Comparison of ENCODE assay signal across 1 fruit fly cellular context in the genomic region with DNA sequence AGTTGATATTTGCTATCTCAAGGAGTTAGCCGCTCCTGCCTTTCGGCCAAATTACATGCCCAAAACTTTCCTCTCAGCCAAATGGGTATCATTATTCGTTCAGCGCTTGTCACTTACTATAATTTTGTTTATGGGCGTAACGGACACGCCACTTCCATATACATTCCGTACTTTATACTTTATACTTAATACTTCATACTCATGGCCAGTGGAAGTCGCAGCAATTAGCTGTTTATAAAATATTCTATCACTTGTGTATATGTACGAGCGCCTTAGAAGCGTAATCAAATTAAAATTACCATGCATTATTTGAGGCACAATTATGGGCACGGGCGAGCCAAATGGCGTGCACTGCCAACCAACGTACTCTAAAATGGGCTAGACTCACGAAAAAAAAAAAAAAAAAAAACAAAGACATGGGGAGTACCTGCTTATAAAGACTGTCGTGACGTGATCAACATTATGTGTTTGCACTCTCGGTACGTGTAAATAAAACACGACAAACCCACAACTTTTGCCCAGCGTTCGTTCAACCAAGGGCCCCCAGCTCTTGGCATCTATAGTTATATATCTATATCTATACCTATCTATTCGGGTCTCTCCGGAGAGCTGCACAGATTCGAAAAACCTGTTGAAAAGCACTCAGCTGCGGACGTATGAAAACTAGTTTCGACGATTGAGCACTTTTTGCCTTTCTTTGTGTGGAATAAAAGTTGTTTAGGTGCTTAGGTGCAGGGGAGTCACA.
TF ChIP-seq lines count a peak whose summit lies in the region.

No protein-coding gene starts in this region.

TF ChIP-seq in whole organism, embryonic, 481 proteins besides CTCF, POLR2A, EP300 and RAD21 (continued from another document and continues in another):
- TF ChIP-seq Dip3 (GFP tag; optimal IDR thresholded peaks at IDR 0.05; lab: Kevin White, UChicago): no peak
- TF ChIP-seq sima (GFP tag; optimal IDR thresholded peaks at IDR 0.05; lab: Kevin White, UChicago): no peak
- no peak for TF ChIP-seq CG9876 (GFP tag; optimal IDR thresholded peaks at IDR 0.05; lab: Kevin White, UChicago)
- TF ChIP-seq CG11696 (GFP tag; IDR thresholded peaks at IDR 0.05; lab: Robert Waterston, UW): no peak
- peak; percentile 32 for TF ChIP-seq grn (GFP tag; optimal IDR thresholded peaks at IDR 0.05; lab: Kevin White, UChicago)
- TF ChIP-seq zf30C (GFP tag; optimal IDR thresholded peaks at IDR 0.05; lab: Kevin White, UChicago): no peak
- no peak for TF ChIP-seq chm (GFP tag; IDR thresholded peaks at IDR 0.05; lab: Robert Waterston, UW)
- TF ChIP-seq HLH4C (GFP tag; IDR thresholded peaks at IDR 0.05; lab: Robert Waterston, UW; ENCODE audit: partially characterized antibody): no peak
- peak; percentile 7 for TF ChIP-seq Blimp-1 (GFP tag; optimal IDR thresholded peaks at IDR 0.05; lab: Kevin White, UChicago)
- TF ChIP-seq grau (tag; optimal IDR thresholded peaks at IDR 0.05; lab: Kevin White, UChicago): no peak
- peak; percentile 4 for TF ChIP-seq CG12219 (GFP tag; optimal IDR thresholded peaks at IDR 0.05; lab: Kevin White, UChicago)
- TF ChIP-seq Max (GFP tag; optimal IDR thresholded peaks at IDR 0.05; lab: Kevin White, UChicago): no peak
- TF ChIP-seq CG2129 (GFP tag; IDR thresholded peaks at IDR 0.05; lab: Robert Waterston, UW; ENCODE audit: partially characterized antibody): no peak
- no peak for TF ChIP-seq NFAT (GFP tag; IDR thresholded peaks at IDR 0.05; lab: Robert Waterston, UW)
- TF ChIP-seq CG12744 (GFP tag; optimal IDR thresholded peaks at IDR 0.05; lab: Kevin White, UChicago): no peak
- TF ChIP-seq CG12299 (tag; optimal IDR thresholded peaks at IDR 0.05; lab: Kevin White, UChicago): no peak
- TF ChIP-seq Mes4 (GFP tag; optimal IDR thresholded peaks at IDR 0.05; lab: Kevin White, UChicago): no peak
- TF ChIP-seq Ptx1 (GFP tag; IDR thresholded peaks at IDR 0.05; lab: Robert Waterston, UW): no peak
- no peak for TF ChIP-seq hkb (optimal IDR thresholded peaks at IDR 0.05; lab: Kevin White, UChicago)
- TF ChIP-seq hkb (GFP tag; IDR thresholded peaks at IDR 0.05; lab: Robert Waterston, UW): peak; percentile 16; the same call in 1 of the 2 replicates
- TF ChIP-seq Spps (tag; optimal IDR thresholded peaks at IDR 0.05; lab: Kevin White, UChicago): no peak
- TF ChIP-seq CG17912 (GFP tag; optimal IDR thresholded peaks at IDR 0.05; lab: Kevin White, UChicago): no peak
- TF ChIP-seq ham (GFP tag; IDR thresholded peaks at IDR 0.05; lab: Robert Waterston, UW): no peak
- peak; percentile 11; the same call in 1 of the 3 replicates for TF ChIP-seq gce (GFP tag; IDR thresholded peaks at IDR 0.05; lab: Robert Waterston, UW)
- TF ChIP-seq Fer3 (tag; optimal IDR thresholded peaks at IDR 0.05; lab: Kevin White, UChicago): no peak
- no peak for TF ChIP-seq ap (GFP tag; IDR thresholded peaks at IDR 0.05; lab: Robert Waterston, UW)
- no peak for TF ChIP-seq trem (tag; optimal IDR thresholded peaks at IDR 0.05; lab: Kevin White, UChicago)
- no peak for TF ChIP-seq chn (GFP tag; optimal IDR thresholded peaks at IDR 0.05; lab: Kevin White, UChicago)
- TF ChIP-seq CG11504 (tag; optimal IDR thresholded peaks at IDR 0.05; lab: Kevin White, UChicago): no peak
- no peak for TF ChIP-seq Elba2 (GFP tag; optimal IDR thresholded peaks at IDR 0.05; lab: Kevin White, UChicago)
- no peak for TF ChIP-seq ind (GFP tag; optimal IDR thresholded peaks at IDR 0.05; lab: Kevin White, UChicago)
- no peak for TF ChIP-seq wor (GFP tag; IDR thresholded peaks at IDR 0.05; lab: Robert Waterston, UW)
- TF ChIP-seq CG3838 (GFP tag; optimal IDR thresholded peaks at IDR 0.05; lab: Kevin White, UChicago): no peak
- no peak for TF ChIP-seq ac (GFP tag; optimal IDR thresholded peaks at IDR 0.05; lab: Kevin White, UChicago)
- no peak for TF ChIP-seq sim (GFP tag; IDR thresholded peaks at IDR 0.05; lab: Robert Waterston, UW)
- TF ChIP-seq schlank (tag; optimal IDR thresholded peaks at IDR 0.05; lab: Kevin White, UChicago): no peak
- TF ChIP-seq CG8478 (optimal IDR thresholded peaks at IDR 0.05; lab: Kevin White, UChicago): no peak
- TF ChIP-seq Med (GFP tag; lab: Kevin White, UChicago): peak; percentile 81
- peak; percentile 32 to 36 for TF ChIP-seq Trl (optimal IDR thresholded peaks at IDR 0.05; lab: Kevin White, UChicago)
- no peak for TF ChIP-seq Trl (GFP tag; optimal IDR thresholded peaks at IDR 0.05; lab: Kevin White, UChicago)
- TF ChIP-seq her (GFP tag; optimal IDR thresholded peaks at IDR 0.05; lab: Kevin White, UChicago): no peak
- no peak for TF ChIP-seq al (GFP tag; IDR thresholded peaks at IDR 0.05; lab: Robert Waterston, UW)
- no peak for TF ChIP-seq CG6254 (GFP tag; optimal IDR thresholded peaks at IDR 0.05; lab: Kevin White, UChicago)
- no peak for TF ChIP-seq Aef1 (GFP tag; IDR thresholded peaks at IDR 0.05; lab: Robert Waterston, UW)
- no peak for TF ChIP-seq CG11247 (GFP tag; IDR thresholded peaks at IDR 0.05; lab: Robert Waterston, UW)
- TF ChIP-seq CG33213 (GFP tag; optimal IDR thresholded peaks at IDR 0.05; lab: Kevin White, UChicago): peak; percentile 13
- TF ChIP-seq crol (GFP tag; IDR thresholded peaks at IDR 0.05; lab: Robert Waterston, UW): no peak
- peak; percentile 94 for TF ChIP-seq z (GFP tag; IDR thresholded peaks at IDR 0.05; lab: Robert Waterston, UW)
- TF ChIP-seq CG1603 (tag; optimal IDR thresholded peaks at IDR 0.05; lab: Kevin White, UChicago): no peak
- peak; percentile 7 for TF ChIP-seq CG17385 (GFP tag; optimal IDR thresholded peaks at IDR 0.05; lab: Kevin White, UChicago)
- no peak for TF ChIP-seq Chrac-16 (GFP tag; optimal IDR thresholded peaks at IDR 0.05; lab: Kevin White, UChicago)
- no peak; the same call in 2 of the 3 replicates for TF ChIP-seq tgo (GFP tag; IDR thresholded peaks at IDR 0.05; lab: Robert Waterston, UW)
- TF ChIP-seq CG2202 (tag; optimal IDR thresholded peaks at IDR 0.05; lab: Kevin White, UChicago): no peak
- TF ChIP-seq CG9817 (tag; optimal IDR thresholded peaks at IDR 0.05; lab: Kevin White, UChicago): no peak
- no peak for TF ChIP-seq E2f1 (GFP tag; IDR thresholded peaks at IDR 0.05; lab: Robert Waterston, UW)
- no peak for TF ChIP-seq CHES-1-like (GFP tag; optimal IDR thresholded peaks at IDR 0.05; lab: Kevin White, UChicago)
- no peak for TF ChIP-seq CG9727 (GFP tag; optimal IDR thresholded peaks at IDR 0.05; lab: Kevin White, UChicago)
- no peak for TF ChIP-seq CG7372 (GFP tag; IDR thresholded peaks at IDR 0.05; lab: Robert Waterston, UW)
- no peak for TF ChIP-seq H15 (GFP tag; IDR thresholded peaks at IDR 0.05; lab: Robert Waterston, UW)
- no peak for TF ChIP-seq fru (optimal IDR thresholded peaks at IDR 0.05; lab: Kevin White, UChicago)
- TF ChIP-seq CG43689 (GFP tag; IDR thresholded peaks at IDR 0.05; lab: Robert Waterston, UW): no peak
- TF ChIP-seq Ets65A (GFP tag; lab: Kevin White, UChicago): no peak
- TF ChIP-seq lmd (GFP tag; IDR thresholded peaks at IDR 0.05; lab: Robert Waterston, UW): no peak
- TF ChIP-seq lilli (GFP tag; optimal IDR thresholded peaks at IDR 0.05; lab: Kevin White, UChicago): no peak
- no peak for TF ChIP-seq eyg (GFP tag; optimal IDR thresholded peaks at IDR 0.05; lab: Kevin White, UChicago)
- TF ChIP-seq repo (GFP tag; optimal IDR thresholded peaks at IDR 0.05; lab: Kevin White, UChicago): no peak
- peak; percentile 5 for TF ChIP-seq PHDP (tag; optimal IDR thresholded peaks at IDR 0.05; lab: Kevin White, UChicago)
- no peak for TF ChIP-seq Fer2 (tag; optimal IDR thresholded peaks at IDR 0.05; lab: Kevin White, UChicago)
- TF ChIP-seq CG30403 (GFP tag; optimal IDR thresholded peaks at IDR 0.05; lab: Kevin White, UChicago): no peak
- TF ChIP-seq amos (GFP tag; IDR thresholded peaks at IDR 0.05; lab: Robert Waterston, UW; ENCODE audit: partially characterized antibody): no peak
- peak; percentile 12 for TF ChIP-seq salm (tag; optimal IDR thresholded peaks at IDR 0.05; lab: Kevin White, UChicago)
- no peak for TF ChIP-seq dimm (GFP tag; IDR thresholded peaks at IDR 0.05; lab: Robert Waterston, UW)
- no peak for TF ChIP-seq YL-1 (GFP tag; optimal IDR thresholded peaks at IDR 0.05; lab: Kevin White, UChicago)
- no peak for TF ChIP-seq psq (GFP tag; optimal IDR thresholded peaks at IDR 0.05; lab: Kevin White, UChicago)
- TF ChIP-seq Poxn (GFP tag; IDR thresholded peaks at IDR 0.05; lab: Robert Waterston, UW): no peak
- no peak for TF ChIP-seq Gsc (GFP tag; IDR thresholded peaks at IDR 0.05; lab: Robert Waterston, UW)
- no peak for TF ChIP-seq mld (GFP tag; IDR thresholded peaks at IDR 0.05; lab: Robert Waterston, UW; ENCODE audit: partially characterized antibody)
- TF ChIP-seq stc (GFP tag; IDR thresholded peaks at IDR 0.05; lab: Robert Waterston, UW): no peak; the same call in 1 of the 2 replicates
- TF ChIP-seq Hr39 (optimal IDR thresholded peaks at IDR 0.05; lab: Kevin White, UChicago): no peak
- no peak for TF ChIP-seq CkIIα-i1 (GFP tag; IDR thresholded peaks at IDR 0.05; lab: Robert Waterston, UW)
- no peak for TF ChIP-seq CG7357 (GFP tag; IDR thresholded peaks at IDR 0.05; lab: Robert Waterston, UW)
- no peak for TF ChIP-seq Sry-β (GFP tag; optimal IDR thresholded peaks at IDR 0.05; lab: Kevin White, UChicago)
- no peak for TF ChIP-seq gcm2 (GFP tag; optimal IDR thresholded peaks at IDR 0.05; lab: Kevin White, UChicago)
- TF ChIP-seq bab2 (GFP tag; optimal IDR thresholded peaks at IDR 0.05; lab: Kevin White, UChicago): no peak
- no peak for TF ChIP-seq CG30431 (GFP tag; optimal IDR thresholded peaks at IDR 0.05; lab: Kevin White, UChicago)
- TF ChIP-seq cas (GFP tag; IDR thresholded peaks at IDR 0.05; lab: Robert Waterston, UW): no peak
- no peak for TF ChIP-seq ase (GFP tag; IDR thresholded peaks at IDR 0.05; lab: Robert Waterston, UW)
- no peak for TF ChIP-seq dati (GFP tag; IDR thresholded peaks at IDR 0.05; lab: Robert Waterston, UW)
- TF ChIP-seq esg (GFP tag; conservative IDR thresholded peaks at IDR 0.05; lab: Robert Waterston, UW): no peak
- no peak for TF ChIP-seq Ravus (GFP tag; IDR thresholded peaks at IDR 0.05; lab: Robert Waterston, UW)
- no peak for TF ChIP-seq bsh (GFP tag; optimal IDR thresholded peaks at IDR 0.05; lab: Kevin White, UChicago)
- peak; percentile 7; the same call in 1 of the 3 replicates for TF ChIP-seq Dbx (GFP tag; IDR thresholded peaks at IDR 0.05; lab: Robert Waterston, UW)
- TF ChIP-seq bcd (GFP tag; optimal IDR thresholded peaks at IDR 0.05; lab: Kevin White, UChicago): no peak
- TF ChIP-seq p53 (GFP tag; optimal IDR thresholded peaks at IDR 0.05; lab: Kevin White, UChicago): no peak
- peak; percentile 25 for TF ChIP-seq unpg (GFP tag; optimal IDR thresholded peaks at IDR 0.05; lab: Kevin White, UChicago)
- TF ChIP-seq tup (GFP tag; optimal IDR thresholded peaks at IDR 0.05; lab: Kevin White, UChicago): no peak
- TF ChIP-seq gem (tag; optimal IDR thresholded peaks at IDR 0.05; lab: Kevin White, UChicago): no peak
- TF ChIP-seq CG14710 (tag; optimal IDR thresholded peaks at IDR 0.05; lab: Kevin White, UChicago): no peak
- no peak for TF ChIP-seq stwl (tag; optimal IDR thresholded peaks at IDR 0.05; lab: Kevin White, UChicago)
- TF ChIP-seq CG8388 (GFP tag; optimal IDR thresholded peaks at IDR 0.05; lab: Kevin White, UChicago): no peak
- peak; percentile 2 for TF ChIP-seq CG17568 (GFP tag; optimal IDR thresholded peaks at IDR 0.05; lab: Kevin White, UChicago)
- peak; percentile 25 for TF ChIP-seq CG18599 (GFP tag; optimal IDR thresholded peaks at IDR 0.05; lab: Kevin White, UChicago)
- no peak for TF ChIP-seq CG7271 (tag; optimal IDR thresholded peaks at IDR 0.05; lab: Kevin White, UChicago)
- TF ChIP-seq ftz-f1 (GFP tag; optimal IDR thresholded peaks at IDR 0.05; lab: Kevin White, UChicago): no peak
- TF ChIP-seq ssp (GFP tag; IDR thresholded peaks at IDR 0.05; lab: Robert Waterston, UW): no peak
- TF ChIP-seq rib (GFP tag; IDR thresholded peaks at IDR 0.05; lab: Robert Waterston, UW): no peak
- no peak for TF ChIP-seq ara (GFP tag; IDR thresholded peaks at IDR 0.05; lab: Robert Waterston, UW)
- no peak for TF ChIP-seq CG7963 (GFP tag; IDR thresholded peaks at IDR 0.05; lab: Robert Waterston, UW; ENCODE audit: partially characterized antibody)
- TF ChIP-seq CG5245 (GFP tag; optimal IDR thresholded peaks at IDR 0.05; lab: Kevin White, UChicago): no peak
- TF ChIP-seq otp (GFP tag; IDR thresholded peaks at IDR 0.05; lab: Robert Waterston, UW): 0 out of 3 replicates have a peak, but pooled peaks have one; percentile 30
- TF ChIP-seq fd96Cb (tag; optimal IDR thresholded peaks at IDR 0.05; lab: Kevin White, UChicago): no peak
- TF ChIP-seq abd-A (tag; optimal IDR thresholded peaks at IDR 0.05; lab: Kevin White, UChicago): no peak
- TF ChIP-seq hth (optimal IDR thresholded peaks at IDR 0.05; lab: Kevin White, UChicago): no peak
- TF ChIP-seq Oaz (GFP tag; IDR thresholded peaks at IDR 0.05; lab: Robert Waterston, UW): no peak
- no peak for TF ChIP-seq HLH3B (GFP tag; IDR thresholded peaks at IDR 0.05; lab: Robert Waterston, UW)
- no peak for TF ChIP-seq yki (optimal IDR thresholded peaks at IDR 0.05; lab: Kevin White, UChicago)
- TF ChIP-seq CG4820 (GFP tag; optimal IDR thresholded peaks at IDR 0.05; lab: Kevin White, UChicago): no peak
- no peak for TF ChIP-seq CG3847 (GFP tag; IDR thresholded peaks at IDR 0.05; lab: Robert Waterston, UW)
- TF ChIP-seq slp2 (GFP tag; optimal IDR thresholded peaks at IDR 0.05; lab: Kevin White, UChicago): no peak
- no peak for TF ChIP-seq corto (GFP tag; optimal IDR thresholded peaks at IDR 0.05; lab: Kevin White, UChicago)
- no peak for TF ChIP-seq tll (GFP tag; optimal IDR thresholded peaks at IDR 0.05; lab: Kevin White, UChicago)
- TF ChIP-seq CG17359 (tag; optimal IDR thresholded peaks at IDR 0.05; lab: Kevin White, UChicago): no peak
- TF ChIP-seq CG7745 (tag; optimal IDR thresholded peaks at IDR 0.05; lab: Kevin White, UChicago): peak; percentile 46
- no peak for TF ChIP-seq mam (GFP tag; optimal IDR thresholded peaks at IDR 0.05; lab: Kevin White, UChicago)
- TF ChIP-seq cg (GFP tag; optimal IDR thresholded peaks at IDR 0.05; lab: Kevin White, UChicago): no peak
- TF ChIP-seq CG6813 (GFP tag; optimal IDR thresholded peaks at IDR 0.05; lab: Kevin White, UChicago): peak; percentile 64
- TF ChIP-seq CG12942 (GFP tag; optimal IDR thresholded peaks at IDR 0.05; lab: Kevin White, UChicago): no peak
- TF ChIP-seq cwo (GFP tag; optimal IDR thresholded peaks at IDR 0.05; lab: Kevin White, UChicago): no peak
- no peak for TF ChIP-seq gro (GFP tag; optimal IDR thresholded peaks at IDR 0.05; lab: Kevin White, UChicago)
- TF ChIP-seq Dref (GFP tag; IDR thresholded peaks at IDR 0.05; lab: Robert Waterston, UW): no peak
- TF ChIP-seq Hr3 (GFP tag; optimal IDR thresholded peaks at IDR 0.05; lab: Kevin White, UChicago): no peak
- no peak for TF ChIP-seq CG11456 (GFP tag; IDR thresholded peaks at IDR 0.05; lab: Robert Waterston, UW)
